Fruit fly (Drosophila melanogaster) whole organism, pupa: Measurements from ENCODE around the gene CG46042.

Experiments used
- CG13204 ChIP-seq: fragments of 200-800 bp; sonication (Bioruptor generic); optimal IDR thresholded peaks from 2 replicates; lab custom pipeline; 2018; ENCODE audit warnings: missing biosample characterization, mild to moderate bottlenecking, missing genetic modification characterization, moderate library complexity
- CG14655 ChIP-seq: fragments of 200-800 bp; sonication (Bioruptor generic); optimal IDR thresholded peaks from 3 replicates; lab custom pipeline; 2017; ENCODE audit warnings: mild to moderate bottlenecking, missing biosample characterization, missing genetic modification reagents, missing genetic modification characterization
- CG32121 ChIP-seq: fragments of 200-800 bp; sonication (Bioruptor generic); IDR thresholded peaks from 2 replicates; pipeline ENCODE4 v1.3.6; 2022; ENCODE audit warnings: missing biosample characterization, missing genetic modification characterization
- CG34367 ChIP-seq: fragments of 200-800 bp; sonication (Bioruptor generic); optimal IDR thresholded peaks from 2 replicates; lab custom pipeline; 2018; ENCODE audit warnings: missing biosample characterization, mild to moderate bottlenecking, missing genetic modification characterization
- CG4496 ChIP-seq: fragments of 200-800 bp; sonication (Bioruptor generic); IDR thresholded peaks from 3 replicates; pipeline ENCODE4 v1.3.6; 2022; ENCODE audit warnings: missing biosample characterization, missing genetic modification characterization
- CG8301 ChIP-seq: fragments of 200-800 bp; sonication (Bioruptor generic); optimal IDR thresholded peaks from 2 replicates; lab custom pipeline; 2018; ENCODE audit warnings: missing biosample characterization, mild to moderate bottlenecking, missing genetic modification characterization
- D1 ChIP-seq: fragments of 200-800 bp; sonication (Bioruptor generic); optimal IDR thresholded peaks from 2 replicates; lab custom pipeline; 2018; ENCODE audit warnings: missing biosample characterization, mild to moderate bottlenecking, missing genetic modification characterization, moderate library complexity
- EcR ChIP-seq: fragments of 200-800 bp; sonication (Bioruptor generic); optimal IDR thresholded peaks from 3 replicates; lab custom pipeline; 2019; ENCODE audit warnings: missing biosample characterization, missing genetic modification characterization, mild to moderate bottlenecking, moderate library complexity, missing genetic modification reagents
- Pif1A ChIP-seq: fragments of 200-800 bp; sonication (Bioruptor generic); optimal IDR thresholded peaks from 3 replicates; lab custom pipeline; 2016; ENCODE audit warnings: missing biosample characterization, missing genetic modification characterization
- gl ChIP-seq: fragments of 200-800 bp; sonication (Bioruptor generic); optimal IDR thresholded peaks from 2 replicates; lab custom pipeline; 2018; ENCODE audit warnings: missing biosample characterization, mild to moderate bottlenecking, missing genetic modification characterization
- rn ChIP-seq: fragments of 200-800 bp; sonication (Bioruptor generic); IDR thresholded peaks from 2 replicates; pipeline ENCODE4 v1.3.6; 2022; ENCODE audit warnings: missing biosample characterization, missing genetic modification characterization

dm6 chr3R:19968695-19969094 lies 26.5 kb upstream of the CG46042 start:
- TF ChIP-seq CG14655 (GFP tag; lab: Kevin White, UChicago) (no peak), gl (tag; lab: Kevin White, UChicago) (no peak), CG32121 (GFP tag; lab: Robert Waterston, UW) (no peak), CG8301 (no peak), CG13204 (no peak), CG4496 (GFP tag; lab: Robert Waterston, UW) (no peak), CG34367 (tag; lab: Kevin White, UChicago) (no peak), EcR (GFP tag; lab: Kevin White, UChicago) (no peak), D1 (tag; lab: Kevin White, UChicago) (no peak), Pif1A (no peak), rn (GFP tag; lab: Robert Waterston, UW) (no peak)
